Worm (Caenorhabditis elegans) whole organism, L4 larva: ENCODE measurements around the gene str-78.

Source experiments
- D1046.2 ChIP-seq: fragments of 200-800 bp; sonication (Bioruptor generic); IDR thresholded peaks from 2 replicates; pipeline ENCODE4 v1.3.6; 2022; ENCODE audit warnings: missing genetic modification characterization, missing compliant biosample characterization
- Y75B8A.6 ChIP-seq: fragments of 200-800 bp; sonication (Bioruptor generic); IDR thresholded peaks from 2 replicates; pipeline ENCODE4 v1.3.6; 2022; ENCODE audit warnings: missing genetic modification reagents, missing genetic modification characterization, missing compliant biosample characterization
- dmd-6 ChIP-seq: fragments of 200-800 bp; sonication (Bioruptor generic); IDR thresholded peaks from 2 replicates; pipeline ENCODE4 v1.3.6; 2022; ENCODE audit warnings: missing genetic modification reagents, missing genetic modification characterization, missing compliant biosample characterization
- dve-1 ChIP-seq: sonication (generic microtip); optimal IDR thresholded peaks from 2 replicates; lab custom pipeline; 2017; ENCODE audit warnings: antibody characterized with exemption, mild to moderate bottlenecking, missing genetic modification characterization, missing compliant biosample characterization; ENCODE audit not compliant: insufficient read depth
- fos-1 ChIP-seq: fragments of 150-350 bp; optimal IDR thresholded peaks from 2 replicates; lab custom pipeline; 2014; ENCODE audit warnings: missing biosample characterization, missing genetic modification characterization
- hlh-11 ChIP-seq: fragments of 200-800 bp; sonication (Bioruptor generic); optimal IDR thresholded peaks from 2 replicates; lab custom pipeline; 2018; ENCODE audit warnings: mild to moderate bottlenecking, missing genetic modification characterization, missing compliant biosample characterization
- jun-1 ChIP-seq: fragments of 150-350 bp; optimal IDR thresholded peaks from 2 replicates; lab custom pipeline; 2014; ENCODE audit warnings: missing biosample characterization, missing genetic modification reagents, missing genetic modification characterization
- lin-13 ChIP-seq: fragments of 150-350 bp; optimal IDR thresholded peaks from 2 replicates; lab custom pipeline; 2014; ENCODE audit warnings: missing biosample characterization, missing genetic modification reagents, missing genetic modification characterization
- mdl-1 ChIP-seq, 2 experiments: fragments of 150-350 bp in 1 of 2; sonication (generic microtip) in 1 of 2; optimal IDR thresholded peaks; 2 replicates each; lab custom pipeline; 2014 to 2017; ENCODE audit warnings: missing biosample characterization in 2 of 2, missing genetic modification characterization in 2 of 2
- nhr-76 ChIP-seq: fragments of 150-350 bp; optimal IDR thresholded peaks from 2 replicates; lab custom pipeline; 2014; ENCODE audit warnings: missing biosample characterization, missing genetic modification characterization
- snpc-4 ChIP-seq: fragments of 150-350 bp; optimal IDR thresholded peaks from 2 replicates; lab custom pipeline; 2014; ENCODE audit warnings: missing biosample characterization, missing genetic modification characterization
- spr-1 ChIP-seq: sonication (generic microtip); optimal IDR thresholded peaks from 2 replicates; lab custom pipeline; 2016; ENCODE audit warnings: mild to moderate bottlenecking, missing genetic modification characterization, missing compliant biosample characterization
- tag-97 ChIP-seq: fragments of 200-800 bp; sonication (Bioruptor generic); IDR thresholded peaks from 2 replicates; pipeline ENCODE4 v1.3.6; 2022; ENCODE audit warnings: missing genetic modification characterization, missing compliant biosample characterization
- zfp-3 ChIP-seq: fragments of 200-800 bp; sonication (Bioruptor generic); conservative IDR thresholded peaks from 2 replicates; pipeline ENCODE4 v1.3.6; 2022; ENCODE audit warnings: missing genetic modification reagents, missing genetic modification characterization, missing compliant biosample characterization

ce11 chrIV:15140832-15141231 lies 6.2 kb downstream of the str-78 start, which contains the start of gene srg-51:
- no peak for TF ChIP-seq jun-1 (tag; lab: Kevin White, UChicago)
- TF ChIP-seq lin-13 (GFP tag; lab: Kevin White, UChicago): no peak
- TF ChIP-seq hlh-11 (tag; lab: Kevin White, UChicago): no peak
- no peak for TF ChIP-seq snpc-4 (tag; lab: Kevin White, UChicago)
- TF ChIP-seq mdl-1 (tag; optimal IDR thresholded peaks at IDR 0.05; lab: Kevin White, UChicago): no peak
- TF ChIP-seq tag-97 (GFP tag; lab: Robert Waterston, UW): no peak
- TF ChIP-seq fos-1 (tag; lab: Kevin White, UChicago): no peak
- no peak for TF ChIP-seq D1046.2 (GFP tag; lab: Robert Waterston, UW)
- TF ChIP-seq Y75B8A.6 (GFP tag; lab: Robert Waterston, UW): no peak
- TF ChIP-seq spr-1 (tag; lab: Kevin White, UChicago): no peak
- no peak for TF ChIP-seq nhr-76 (tag; lab: Kevin White, UChicago)
- no peak for TF ChIP-seq dmd-6 (GFP tag; lab: Robert Waterston, UW)
- TF ChIP-seq zfp-3 (GFP tag; lab: Robert Waterston, UW): no peak
- TF ChIP-seq dve-1 (tag; lab: Kevin White, UChicago): no peak
